Fruit fly (Drosophila melanogaster) whole organism, prepupa: ENCODE measurements around the gene chas.

Source experiments
- Ets21C ChIP-seq: fragments of 200-800 bp; sonication (Bioruptor generic); optimal IDR thresholded peaks from 3 replicates; lab custom pipeline; 2016; ENCODE audit warnings: missing biosample characterization, missing genetic modification characterization
- OdsH ChIP-seq: fragments of 200-800 bp; sonication (Bioruptor generic); optimal IDR thresholded peaks from 3 replicates; lab custom pipeline; 2016; ENCODE audit warnings: missing biosample characterization, missing genetic modification characterization
- acj6 ChIP-seq: fragments of 200-800 bp; sonication (Bioruptor generic); optimal IDR thresholded peaks from 3 replicates; lab custom pipeline; 2016; ENCODE audit warnings: missing biosample characterization, missing genetic modification characterization
- lz ChIP-seq: fragments of 200-800 bp; sonication (Bioruptor generic); optimal IDR thresholded peaks from 3 replicates; lab custom pipeline; 2016; ENCODE audit warnings: missing biosample characterization, missing genetic modification characterization
- spab ChIP-seq: fragments of 200-800 bp; sonication (Bioruptor generic); optimal IDR thresholded peaks from 2 replicates; lab custom pipeline; 2017; ENCODE audit warnings: missing biosample characterization, mild to moderate bottlenecking, missing genetic modification characterization, missing genetic modification reagents

dm6 chrX:17712466-17712865, 13.9 kb upstream of the chas start:
- TF ChIP-seq Ets21C (GFP tag; lab: Kevin White, UChicago) (no peak), lz (GFP tag; lab: Kevin White, UChicago) (no peak), spab (GFP tag; lab: Kevin White, UChicago) (no peak), acj6 (no peak), OdsH (peak; percentile 7)
